Worm (Caenorhabditis elegans) whole organism, L4/young adult: ENCODE data around the gene vps-11.

Source experiments
- dao-5 ChIP-seq: sonication (generic microtip); optimal IDR thresholded peaks from 2 replicates; lab custom pipeline; 2016; ENCODE audit warnings: missing genotype, missing genetic modification characterization, moderate library complexity, missing compliant biosample characterization
- him-1 ChIP-seq: sonication (generic microtip); optimal IDR thresholded peaks from 2 replicates; lab custom pipeline; 2016; ENCODE audit warnings: missing genotype, missing genetic modification reagents, missing genetic modification characterization, missing compliant biosample characterization

DNA sequence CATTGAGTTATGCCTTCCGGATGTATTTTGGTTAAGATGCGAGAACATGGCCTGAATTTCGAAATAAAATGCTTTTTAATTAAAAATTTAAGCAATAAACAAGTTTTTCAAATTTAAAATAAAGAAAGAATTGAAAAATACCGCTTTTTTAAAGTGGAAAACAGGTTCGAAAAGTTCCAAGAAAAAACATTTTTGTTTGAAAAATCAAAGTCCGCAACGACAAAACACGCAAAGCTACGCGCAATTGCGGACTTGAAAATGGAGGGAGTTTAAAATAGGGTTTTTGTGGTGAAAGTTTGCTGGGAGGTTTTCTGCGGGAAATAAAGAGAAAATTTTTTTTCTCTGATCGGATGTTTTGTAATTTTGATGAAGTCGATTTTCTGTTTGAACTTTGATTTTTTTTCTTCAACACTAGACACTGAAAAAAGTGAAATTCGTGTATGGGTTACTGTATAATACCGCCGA, 5.2 kb upstream of the vps-11 start, which contains the start of gene npp-19:
- TF ChIP-seq dao-5 (tag; lab: Kevin White, UChicago), result no peak
- TF ChIP-seq him-1 (tag; lab: Kevin White, UChicago), result no peak
